Worm (Caenorhabditis elegans) whole organism, late embryonic: ENCODE data around the gene F14H3.12.
A peak's percentile ranks its signal among the peaks of the same experiment; 100 is the strongest.

ENCODE experiments used
- C08G9.2 ChIP-seq: sonication (generic microtip); optimal IDR thresholded peaks from 2 replicates; lab custom pipeline; 2016; ENCODE audit warnings: mild to moderate bottlenecking, missing genetic modification characterization, moderate library complexity, missing compliant biosample characterization
- F13H6.1 ChIP-seq: sonication (generic microtip); optimal IDR thresholded peaks from 2 replicates; lab custom pipeline; 2016; ENCODE audit warnings: missing genetic modification characterization, missing compliant biosample characterization
- Y22D7AL.16 ChIP-seq: sonication (generic microtip); optimal IDR thresholded peaks from 2 replicates; lab custom pipeline; 2016; ENCODE audit warnings: missing genetic modification characterization, missing compliant biosample characterization
- ahr-1 ChIP-seq: sonication (generic microtip); optimal IDR thresholded peaks from 2 replicates; lab custom pipeline; 2016; ENCODE audit warnings: missing genetic modification characterization, missing compliant biosample characterization
- ama-1 ChIP-seq: fragments of 150-350 bp; optimal IDR thresholded peaks from 2 replicates; lab custom pipeline; 2014
- ceh-18 ChIP-seq: sonication (generic microtip); optimal IDR thresholded peaks from 2 replicates; lab custom pipeline; 2016; ENCODE audit warnings: missing genetic modification characterization, missing compliant biosample characterization
- ceh-19 ChIP-seq: fragments of 200-800 bp; sonication (Bioruptor generic); optimal IDR thresholded peaks from 2 replicates; lab custom pipeline; 2018; ENCODE audit warnings: mild to moderate bottlenecking, missing genetic modification characterization, missing compliant biosample characterization
- ceh-24 ChIP-seq: sonication (generic microtip); optimal IDR thresholded peaks from 2 replicates; lab custom pipeline; 2016; ENCODE audit warnings: mild to moderate bottlenecking, missing genetic modification characterization, missing compliant biosample characterization
- ceh-30 ChIP-seq: fragments of 150-350 bp; optimal IDR thresholded peaks from 2 replicates; lab custom pipeline; 2014; ENCODE audit warnings: missing biosample characterization, missing genetic modification characterization
- ceh-31 ChIP-seq: sonication (generic microtip); optimal IDR thresholded peaks from 2 replicates; lab custom pipeline; 2016; ENCODE audit warnings: missing genetic modification characterization, missing compliant biosample characterization
- ceh-34 ChIP-seq: sonication (generic microtip); optimal IDR thresholded peaks from 2 replicates; lab custom pipeline; 2016; ENCODE audit warnings: mild to moderate bottlenecking, missing genetic modification characterization, missing compliant biosample characterization
- ceh-48 ChIP-seq: sonication (generic microtip); optimal IDR thresholded peaks from 2 replicates; lab custom pipeline; 2016; ENCODE audit warnings: missing genetic modification characterization, inconsistent platforms, missing compliant biosample characterization
- dve-1 ChIP-seq: sonication (generic microtip); optimal IDR thresholded peaks from 2 replicates; lab custom pipeline; 2017; ENCODE audit warnings: antibody characterized with exemption, mild to moderate bottlenecking, missing genetic modification characterization, missing compliant biosample characterization
- elt-2 ChIP-seq: sonication (generic microtip); optimal IDR thresholded peaks from 2 replicates; lab custom pipeline; 2016; ENCODE audit warnings: missing genetic modification reagents, missing genetic modification characterization, missing compliant biosample characterization
- elt-4 ChIP-seq: sonication (generic microtip); optimal IDR thresholded peaks from 2 replicates; lab custom pipeline; 2016; ENCODE audit warnings: missing genetic modification characterization, missing compliant biosample characterization
- ets-4 ChIP-seq: sonication (generic microtip); optimal IDR thresholded peaks from 2 replicates; lab custom pipeline; 2016; ENCODE audit warnings: missing genetic modification characterization, missing compliant biosample characterization
- eyg-1 ChIP-seq: sonication (generic microtip); optimal IDR thresholded peaks from 2 replicates; lab custom pipeline; 2016; ENCODE audit warnings: missing genotype, missing genetic modification characterization, missing compliant biosample characterization
- hlh-13 ChIP-seq: fragments of 200-800 bp; sonication (Bioruptor generic); optimal IDR thresholded peaks from 2 replicates; lab custom pipeline; 2018; ENCODE audit warnings: mild to moderate bottlenecking, missing genetic modification characterization, missing compliant biosample characterization
- hlh-30 ChIP-seq: sonication (generic microtip); optimal IDR thresholded peaks from 2 replicates; lab custom pipeline; 2017; ENCODE audit warnings: antibody characterized with exemption, missing genetic modification characterization, missing compliant biosample characterization; ENCODE audit not compliant: insufficient read depth
- mec-3 ChIP-seq: sonication (generic microtip); optimal IDR thresholded peaks from 2 replicates; lab custom pipeline; 2016; ENCODE audit warnings: borderline replicate concordance, missing genetic modification characterization, missing compliant biosample characterization
- nfya-1 ChIP-seq: sonication (generic microtip); optimal IDR thresholded peaks from 2 replicates; lab custom pipeline; 2017; ENCODE audit warnings: missing genetic modification characterization, mild to moderate bottlenecking, missing compliant biosample characterization, antibody characterized with exemption, moderate library complexity
- odd-2 ChIP-seq: sonication (generic microtip); optimal IDR thresholded peaks from 2 replicates; lab custom pipeline; 2017; ENCODE audit warnings: antibody characterized with exemption, mild to moderate bottlenecking, missing genetic modification characterization, missing compliant biosample characterization
- pat-9 ChIP-seq: fragments of 200-800 bp; sonication (Bioruptor generic); optimal IDR thresholded peaks from 2 replicates; lab custom pipeline; 2018; ENCODE audit warnings: mild to moderate bottlenecking, missing genetic modification characterization, moderate library complexity, missing compliant biosample characterization
- pha-2 ChIP-seq: sonication (generic microtip); optimal IDR thresholded peaks from 2 replicates; lab custom pipeline; 2017; ENCODE audit warnings: mild to moderate bottlenecking, missing genetic modification characterization, missing compliant biosample characterization
- ref-2 ChIP-seq: sonication (generic microtip); optimal IDR thresholded peaks from 2 replicates; lab custom pipeline; 2016; ENCODE audit warnings: missing genetic modification characterization, missing compliant biosample characterization
- sox-4 ChIP-seq: sonication (generic microtip); optimal IDR thresholded peaks from 2 replicates; lab custom pipeline; 2017; ENCODE audit warnings: mild to moderate bottlenecking, missing genetic modification characterization, inconsistent platforms, missing compliant biosample characterization
- tbx-2 ChIP-seq: sonication (generic microtip); optimal IDR thresholded peaks from 2 replicates; lab custom pipeline; 2016; ENCODE audit warnings: missing genetic modification characterization, missing compliant biosample characterization
- tbx-7 ChIP-seq: sonication (generic microtip); optimal IDR thresholded peaks from 2 replicates; lab custom pipeline; 2016; ENCODE audit warnings: missing genotype, missing genetic modification characterization, missing compliant biosample characterization
- ztf-16 ChIP-seq: sonication (generic microtip); optimal IDR thresholded peaks from 2 replicates; lab custom pipeline; 2017; ENCODE audit warnings: missing genetic modification characterization, missing compliant biosample characterization

Gene F14H3.12

ce11 chrV:16041925-16042742 is 33.0 kb downstream of the F14H3.12 start, which contains the start of the genes his-2 and his-1:
his-2 (minus strand) TSS chrV:16042283.
his-1 (plus strand) TSS chrV:16042520.
- peak; percentile 22 for TF ChIP-seq ref-2 (tag; lab: Kevin White, UChicago)
- TF ChIP-seq ama-1, result peak; percentile 73

DNA sequence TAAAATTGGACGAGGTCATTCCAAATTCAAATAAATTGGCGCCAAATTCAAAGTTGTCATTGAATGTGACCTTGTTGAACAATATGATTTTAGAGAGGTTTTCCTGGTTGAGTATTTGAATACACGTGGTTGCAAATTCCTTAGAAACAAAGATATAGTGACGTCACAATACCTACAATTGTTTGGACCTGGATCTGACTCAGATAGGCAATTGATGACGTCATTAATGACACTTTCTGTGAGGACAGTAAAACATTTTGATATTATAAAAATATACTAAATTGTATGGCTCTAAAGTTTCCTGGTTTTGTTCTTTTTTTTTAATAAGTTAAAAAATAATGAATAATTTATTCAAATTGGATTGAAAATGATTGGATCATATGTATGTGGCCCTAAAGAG is 33.7 kb downstream of the F14H3.12 start:
- no peak for TF ChIP-seq F13H6.1 (tag; lab: Kevin White, UChicago)
- no peak for TF ChIP-seq pat-9
- no peak for TF ChIP-seq elt-4 (tag; lab: Kevin White, UChicago)
- no peak for TF ChIP-seq ceh-30

DNA sequence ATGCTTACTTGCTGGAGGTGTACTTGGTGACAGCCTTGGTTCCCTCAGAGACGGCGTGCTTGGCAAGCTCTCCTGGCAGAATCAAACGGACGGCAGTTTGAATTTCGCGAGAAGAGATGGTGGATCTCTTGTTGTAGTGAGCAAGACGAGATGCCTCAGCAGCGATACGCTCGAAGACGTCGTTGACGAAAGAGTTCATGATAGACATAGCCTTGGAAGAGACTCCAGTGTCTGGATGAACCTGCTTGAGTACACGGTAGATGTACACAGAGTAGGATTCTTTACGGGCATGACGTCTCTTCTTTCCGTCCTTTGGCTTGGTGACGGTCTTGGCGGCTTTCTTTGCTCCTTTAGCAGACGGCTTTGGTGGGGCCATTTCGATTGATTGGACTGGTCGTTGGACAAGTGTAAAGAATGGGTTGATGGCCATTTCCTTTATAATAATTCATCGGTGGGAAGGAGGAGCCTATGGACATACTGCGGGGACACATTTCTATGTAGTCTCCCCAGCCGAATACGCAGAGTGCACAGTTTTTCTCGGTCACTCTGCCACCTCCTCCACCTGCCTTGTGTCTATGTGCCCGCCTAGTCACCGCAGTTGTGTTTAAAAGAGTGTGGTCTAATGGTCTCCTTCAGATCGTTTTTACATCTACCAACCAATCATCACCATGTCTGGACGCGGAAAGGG is 34.8 kb downstream of the F14H3.12 start, which contains the start of the genes his-4 and his-3:
TSS of gene his-4 (minus strand) at position 376 of the 688 bp plus-strand sequence.
TSS of gene his-3 (plus strand) at position 669 of the 688 bp plus-strand sequence.
- TF ChIP-seq tbx-7 (tag; lab: Kevin White, UChicago), result peak; percentile 11
- peak; percentile 63 for TF ChIP-seq ceh-31 (tag; lab: Kevin White, UChicago)
- peak; percentile 24 for TF ChIP-seq elt-2 (tag; lab: Kevin White, UChicago)
- peak; percentile 17 for TF ChIP-seq ztf-16 (tag; lab: Kevin White, UChicago)
- peak; percentile 66 for TF ChIP-seq ref-2 (tag; lab: Kevin White, UChicago)
- peak; percentile 60 for TF ChIP-seq tbx-2
- TF ChIP-seq dve-1, result peak; percentile 37
- TF ChIP-seq nfya-1 (tag; lab: Kevin White, UChicago), result peak; percentile 36
- peak; percentile 38 for TF ChIP-seq ceh-34 (tag; lab: Kevin White, UChicago)
- TF ChIP-seq, all 69 proteins: peak for 9; not testable (repeated sequence) for 60

DNA sequence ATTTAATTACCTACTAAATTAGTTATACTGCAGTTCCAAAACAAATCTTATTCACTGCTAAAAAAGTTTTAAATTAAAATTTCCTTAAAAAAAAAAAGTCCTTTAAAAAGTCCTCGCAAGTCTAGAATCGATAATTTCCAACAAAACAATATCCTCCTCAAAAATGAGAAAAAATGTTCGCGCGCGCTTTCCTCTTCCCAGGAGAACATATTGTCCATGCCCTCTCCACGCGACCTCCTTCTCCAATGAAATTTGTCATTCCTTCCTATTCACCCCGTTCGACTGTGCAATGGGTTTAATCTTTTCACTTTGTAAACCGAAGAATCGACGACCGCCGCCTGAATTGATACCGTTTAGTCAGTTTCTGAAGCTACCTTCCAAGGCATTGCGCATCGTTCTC is 39.0 kb downstream of the F14H3.12 start, which contains the start of gene T10C6.10:
TSS of gene T10C6.10 (plus strand) at position 248 of the 400 bp plus-strand sequence.
- TF ChIP-seq odd-2 (tag; lab: Kevin White, UChicago) (no peak), eyg-1 (tag; lab: Kevin White, UChicago) (no peak), ceh-48 (tag; lab: Kevin White, UChicago) (no peak), ceh-19 (no peak), Y22D7AL.16 (tag; lab: Kevin White, UChicago) (no peak), elt-2 (tag; lab: Kevin White, UChicago) (no peak), hlh-13 (GFP tag; lab: Kevin White, UChicago) (no peak)

DNA sequence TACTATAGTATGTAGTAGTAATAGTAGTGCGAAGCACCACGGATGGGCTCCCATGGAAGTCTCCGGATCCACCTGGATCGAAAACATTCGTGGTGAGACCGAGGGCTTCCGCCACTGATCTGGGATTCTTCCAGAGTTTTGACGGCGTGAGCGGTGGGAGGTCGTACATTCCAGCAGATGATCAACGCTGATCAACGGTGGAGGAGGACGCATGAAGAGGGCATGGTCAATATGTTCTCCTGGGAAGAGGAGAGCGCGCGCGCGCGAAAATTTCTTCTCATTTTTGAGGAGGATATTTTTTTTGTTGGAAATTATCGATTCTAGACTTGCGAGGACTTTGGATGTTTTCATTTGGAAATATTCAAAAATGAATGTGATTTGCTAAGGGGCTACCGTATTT is 41.6 kb downstream of the F14H3.12 start:
- TF ChIP-seq sox-4 (tag; lab: Kevin White, UChicago) (no peak), C08G9.2 (tag; lab: Kevin White, UChicago) (no peak), ama-1 (no peak), ahr-1 (no peak), elt-2 (tag; lab: Kevin White, UChicago) (no peak), ets-4 (tag; lab: Kevin White, UChicago) (no peak), ceh-24 (tag; lab: Kevin White, UChicago) (no peak), tbx-7 (tag; lab: Kevin White, UChicago) (no peak), ceh-18 (tag; lab: Kevin White, UChicago) (no peak), tbx-2 (no peak), mec-3 (tag; lab: Kevin White, UChicago) (no peak), pha-2 (tag; lab: Kevin White, UChicago) (no peak), hlh-30 (tag; lab: Kevin White, UChicago) (no peak)
